Worm (Caenorhabditis elegans) whole organism, young adult: Measurements from ENCODE around the gene msp-57.

Source experiments
- B0336.3 ChIP-seq: fragments of 200-800 bp; sonication (Bioruptor generic); IDR thresholded peaks from 2 replicates; pipeline ENCODE4 v1.3.6; 2022; ENCODE audit warnings: missing genetic modification characterization, missing compliant biosample characterization
- C06A6.2 ChIP-seq: fragments of 200-800 bp; sonication (Bioruptor generic); conservative IDR thresholded peaks from 2 replicates; pipeline ENCODE4 v1.3.6; 2022; ENCODE audit warnings: missing genetic modification characterization, missing compliant biosample characterization
- F10E7.11 ChIP-seq: sonication (generic microtip); optimal IDR thresholded peaks from 2 replicates; lab custom pipeline; 2017; ENCODE audit warnings: mild to moderate bottlenecking, missing genetic modification characterization, moderate library complexity, missing compliant biosample characterization
- F22D6.2 ChIP-seq: sonication (generic microtip); optimal IDR thresholded peaks from 2 replicates; lab custom pipeline; 2016; ENCODE audit warnings: mild to moderate bottlenecking, missing genetic modification characterization, missing compliant biosample characterization
- F23B12.7 ChIP-seq: sonication (generic microtip); optimal IDR thresholded peaks from 2 replicates; lab custom pipeline; 2017; ENCODE audit warnings: missing genetic modification characterization, mild to moderate bottlenecking, missing compliant biosample characterization, antibody characterized with exemption, moderate library complexity; ENCODE audit not compliant: insufficient read depth
- F39B2.1 ChIP-seq: fragments of 200-800 bp; sonication (Bioruptor generic); IDR thresholded peaks from 2 replicates; pipeline ENCODE4 v1.3.6; 2022; ENCODE audit warnings: missing genetic modification reagents, missing genetic modification characterization, missing compliant biosample characterization
- F49E8.2 ChIP-seq: sonication (generic microtip); optimal IDR thresholded peaks from 3 replicates; lab custom pipeline; 2017; ENCODE audit warnings: missing genetic modification characterization, mild to moderate bottlenecking, missing compliant biosample characterization, antibody characterized with exemption, moderate library complexity; ENCODE audit not compliant: insufficient read depth
- K12H6.12 ChIP-seq: fragments of 200-800 bp; sonication (Bioruptor generic); optimal IDR thresholded peaks from 2 replicates; lab custom pipeline; 2018; ENCODE audit warnings: mild to moderate bottlenecking, missing genetic modification characterization, missing compliant biosample characterization
- T07F8.4 ChIP-seq: sonication (generic microtip); optimal IDR thresholded peaks from 2 replicates; lab custom pipeline; 2016; ENCODE audit warnings: mild to moderate bottlenecking, missing genetic modification characterization, moderate library complexity, missing compliant biosample characterization
- Y95B8A.8 ChIP-seq: fragments of 200-800 bp; sonication (Bioruptor generic); IDR thresholded peaks from 2 replicates; pipeline ENCODE4 v1.3.6; 2022; ENCODE audit warnings: missing genetic modification reagents, missing genetic modification characterization, missing compliant biosample characterization
- athp-1 ChIP-seq: sonication (generic microtip); optimal IDR thresholded peaks from 2 replicates; lab custom pipeline; 2017; ENCODE audit warnings: mild to moderate bottlenecking, missing genetic modification characterization, missing compliant biosample characterization
- attf-5 ChIP-seq: fragments of 200-800 bp; sonication (Bioruptor generic); optimal IDR thresholded peaks from 2 replicates; lab custom pipeline; 2018; ENCODE audit warnings: mild to moderate bottlenecking, missing genetic modification characterization, missing compliant biosample characterization
- ccch-3 ChIP-seq: fragments of 200-800 bp; sonication (Bioruptor generic); optimal IDR thresholded peaks from 2 replicates; lab custom pipeline; 2018; ENCODE audit warnings: mild to moderate bottlenecking, missing genetic modification characterization, missing compliant biosample characterization
- cebp-2 ChIP-seq: fragments of 200-800 bp; sonication (Bioruptor generic); IDR thresholded peaks from 2 replicates; pipeline ENCODE4 v1.3.6; 2022; ENCODE audit warnings: missing genetic modification characterization, missing compliant biosample characterization
- ceh-100 ChIP-seq: fragments of 200-800 bp; sonication (Bioruptor generic); IDR thresholded peaks from 2 replicates; pipeline ENCODE4 v1.3.6; 2022; ENCODE audit warnings: missing genetic modification reagents, missing genetic modification characterization, missing compliant biosample characterization
- ceh-58 ChIP-seq: fragments of 200-800 bp; sonication (Bioruptor generic); IDR thresholded peaks from 2 replicates; pipeline ENCODE4 v1.3.6; 2022; ENCODE audit warnings: missing genetic modification characterization, missing compliant biosample characterization
- ceh-79 ChIP-seq: sonication (generic microtip); optimal IDR thresholded peaks from 2 replicates; lab custom pipeline; 2017; ENCODE audit warnings: mild to moderate bottlenecking, missing genetic modification characterization, missing compliant biosample characterization
- dox-1 ChIP-seq: fragments of 200-800 bp; sonication (Bioruptor generic); IDR thresholded peaks from 2 replicates; pipeline ENCODE4 v1.3.6; 2022; ENCODE audit warnings: missing genetic modification reagents, missing genetic modification characterization, missing compliant biosample characterization
- egl-18 ChIP-seq: fragments of 200-800 bp; sonication (Bioruptor generic); IDR thresholded peaks from 2 replicates; pipeline ENCODE4 v1.3.6; 2022; ENCODE audit warnings: missing genetic modification reagents, missing genetic modification characterization, missing compliant biosample characterization
- egl-44 ChIP-seq: fragments of 200-800 bp; sonication (Bioruptor generic); IDR thresholded peaks from 2 replicates; pipeline ENCODE4 v1.3.6; 2022; ENCODE audit warnings: missing genetic modification reagents, missing genetic modification characterization, missing compliant biosample characterization
- egrh-3 ChIP-seq: fragments of 200-800 bp; sonication (Bioruptor generic); IDR thresholded peaks from 2 replicates; pipeline ENCODE4 v1.3.6; 2022; ENCODE audit warnings: missing genetic modification reagents, missing genetic modification characterization, missing compliant biosample characterization
- ets-4 ChIP-seq: fragments of 200-800 bp; sonication (Bioruptor generic); optimal IDR thresholded peaks from 2 replicates; lab custom pipeline; 2018; ENCODE audit warnings: mild to moderate bottlenecking, missing genetic modification characterization, missing compliant biosample characterization
- gei-17 ChIP-seq: fragments of 200-800 bp; sonication (Bioruptor generic); optimal IDR thresholded peaks from 2 replicates; lab custom pipeline; 2018; ENCODE audit warnings: mild to moderate bottlenecking, missing genetic modification characterization, missing compliant biosample characterization
- him-1 ChIP-seq: sonication (generic microtip); optimal IDR thresholded peaks from 2 replicates; lab custom pipeline; 2016; ENCODE audit warnings: missing genotype, missing genetic modification reagents, missing genetic modification characterization, missing compliant biosample characterization
- hlh-26 ChIP-seq: fragments of 200-800 bp; sonication (Bioruptor generic); conservative IDR thresholded peaks from 2 replicates; pipeline ENCODE4 v1.3.6; 2022; ENCODE audit warnings: missing genetic modification reagents, missing genetic modification characterization, missing compliant biosample characterization
- hmg-1.2 ChIP-seq: fragments of 200-800 bp; sonication (Bioruptor generic); IDR thresholded peaks from 2 replicates; pipeline ENCODE4 v1.3.6; 2022; ENCODE audit warnings: missing genetic modification reagents, missing genetic modification characterization, missing compliant biosample characterization
- hsf-1 ChIP-seq: fragments of 200-800 bp; sonication (Bioruptor generic); IDR thresholded peaks from 2 replicates; pipeline ENCODE4 v1.3.6; 2022; ENCODE audit warnings: missing genetic modification reagents, missing genetic modification characterization, missing compliant biosample characterization
- lin-35 ChIP-seq, 3 experiments: fragments of 150-350 bp in 2 of 3; sonication (generic microtip) in 1 of 3; optimal IDR thresholded peaks; 2 replicates each; lab custom pipeline; 2014 to 2018; ENCODE audit warnings: missing biosample characterization in 3 of 3, missing genetic modification characterization in 3 of 3, missing genetic modification reagents in 3 of 3
- madf-6 ChIP-seq: fragments of 200-800 bp; sonication (Bioruptor generic); IDR thresholded peaks from 2 replicates; pipeline ENCODE4 v1.3.6; 2022; ENCODE audit warnings: missing genetic modification reagents, missing genetic modification characterization, missing compliant biosample characterization
- nfya-1 ChIP-seq: sonication (generic microtip); optimal IDR thresholded peaks from 2 replicates; lab custom pipeline; 2017; ENCODE audit warnings: antibody characterized with exemption, missing compliant biosample characterization, missing genetic modification characterization, borderline replicate concordance; ENCODE audit not compliant: insufficient read depth
- nfya-2 ChIP-seq: fragments of 200-800 bp; sonication (Bioruptor generic); IDR thresholded peaks from 2 replicates; pipeline ENCODE4 v1.3.6; 2022; ENCODE audit warnings: missing genetic modification reagents, missing genetic modification characterization, missing compliant biosample characterization
- nhr-179 ChIP-seq: sonication (generic microtip); optimal IDR thresholded peaks from 2 replicates; lab custom pipeline; 2016; ENCODE audit warnings: mild to moderate bottlenecking, missing genetic modification characterization, missing compliant biosample characterization
- nhr-80 ChIP-seq: sonication (generic microtip); optimal IDR thresholded peaks from 2 replicates; lab custom pipeline; 2016; ENCODE audit warnings: missing genetic modification characterization, missing compliant biosample characterization
- pbrm-1 ChIP-seq: fragments of 200-800 bp; sonication (Bioruptor generic); IDR thresholded peaks from 2 replicates; pipeline ENCODE4 v1.3.6; 2022; ENCODE audit warnings: missing genetic modification reagents, missing genetic modification characterization, missing compliant biosample characterization
- sea-2 ChIP-seq: fragments of 200-800 bp; sonication (Bioruptor generic); IDR thresholded peaks from 2 replicates; pipeline ENCODE4 v1.3.6; 2022; ENCODE audit warnings: missing genetic modification characterization, missing compliant biosample characterization
- snpc-4 ChIP-seq, 5 experiments: fragments of 150-350 bp in 1 of 5; sonication (generic microtip) in 4 of 5; optimal IDR thresholded peaks; 2 replicates each; lab custom pipeline; 2014 to 2018; ENCODE audit warnings: missing genetic modification characterization in 5 of 5, missing biosample characterization in 3 of 5, antibody characterized with exemption in 2 of 5, mild to moderate bottlenecking in 2 of 5, missing compliant biosample characterization in 2 of 5, missing genotype in 2 of 5, moderate library complexity in 2 of 5, missing genetic modification reagents in 1 of 5
- tbp1 ChIP-seq: fragments of 200-800 bp; sonication (Bioruptor generic); optimal IDR thresholded peaks from 2 replicates; lab custom pipeline; 2018; ENCODE audit warnings: mild to moderate bottlenecking, missing genetic modification characterization, missing compliant biosample characterization
- tlf-1 ChIP-seq: fragments of 200-800 bp; sonication (Bioruptor generic); optimal IDR thresholded peaks from 2 replicates; lab custom pipeline; 2018; ENCODE audit warnings: mild to moderate bottlenecking, missing genetic modification characterization, missing compliant biosample characterization
- unc-130 ChIP-seq: sonication (generic microtip); optimal IDR thresholded peaks from 2 replicates; lab custom pipeline; 2016; ENCODE audit warnings: missing genetic modification reagents, missing genetic modification characterization, missing compliant biosample characterization
- unc-62 ChIP-seq: fragments of 150-350 bp; optimal IDR thresholded peaks from 2 replicates; lab custom pipeline; 2014; ENCODE audit warnings: missing biosample characterization, missing genetic modification reagents, missing genetic modification characterization
- zfh-2 ChIP-seq: fragments of 200-800 bp; sonication (Bioruptor generic); conservative IDR thresholded peaks from 2 replicates; pipeline ENCODE4 v1.3.6; 2022; ENCODE audit warnings: missing genetic modification reagents, missing genetic modification characterization, missing compliant biosample characterization
- ztf-25 ChIP-seq: fragments of 200-800 bp; sonication (Bioruptor generic); IDR thresholded peaks from 2 replicates; pipeline ENCODE4 v1.3.6; 2022; ENCODE audit warnings: missing genetic modification reagents, missing genetic modification characterization, missing compliant biosample characterization
- ztf-28 ChIP-seq: fragments of 200-800 bp; sonication (Bioruptor generic); IDR thresholded peaks from 2 replicates; pipeline ENCODE4 v1.3.6; 2022; ENCODE audit warnings: missing genetic modification reagents, missing genetic modification characterization, missing compliant biosample characterization

The msp-57 gene

ce11 chrIV:5031346-5031745, 31.0 kb upstream of the msp-57 start:
- no peak for TF ChIP-seq T07F8.4
- no peak for TF ChIP-seq ceh-100 (GFP tag; lab: Robert Waterston, UW)
- no peak for TF ChIP-seq nhr-179
- no peak for TF ChIP-seq ceh-79 (tag; lab: Kevin White, UChicago)
- no peak for TF ChIP-seq nhr-80
- TF ChIP-seq, all 124 proteins: peak for 0

ce11 chrIV:5033276-5033675, 29.1 kb upstream of the msp-57 start, which contains the start of gene C09B9.4:
Gene C09B9.4 (minus strand): TSS chrIV:5033376.
- TF ChIP-seq hlh-26 (GFP tag; lab: Robert Waterston, UW) (no peak), Y95B8A.8 (GFP tag; lab: Robert Waterston, UW) (no peak), pbrm-1 (no peak), unc-62 (no peak), F39B2.1 (no peak), ccch-3 (no peak), hmg-1.2 (GFP tag; lab: Robert Waterston, UW) (no peak)

ce11 chrIV:5037489-5037888, 24.9 kb upstream of the msp-57 start, which contains the start of gene C09B9.1:
Gene C09B9.1 (plus strand): TSS chrIV:5037789.
- TF ChIP-seq C06A6.2 (GFP tag; lab: Robert Waterston, UW) (no peak), tlf-1 (no peak), sea-2 (GFP tag; lab: Robert Waterston, UW) (no peak), F22D6.2 (tag; lab: Kevin White, UChicago) (no peak), madf-6 (GFP tag; lab: Robert Waterston, UW) (no peak), lin-35 (GFP tag; optimal IDR thresholded peaks at IDR 0.05; lab: Kevin White, UChicago) (no peak), ccch-3 (no peak), egrh-3 (GFP tag; lab: Robert Waterston, UW) (no peak), hlh-26 (GFP tag; lab: Robert Waterston, UW) (no peak), nfya-1 (tag; lab: Kevin White, UChicago) (no peak)
- TF ChIP-seq, all 124 proteins: peak for 0

ce11 chrIV:5038744-5039143, 23.6 kb upstream of the msp-57 start:
- no peak; the same call in 1 of the 2 replicates for TF ChIP-seq dox-1 (GFP tag; lab: Robert Waterston, UW)
- no peak for TF ChIP-seq nfya-2
- peak; percentile 66; the same call in 1 of the 2 replicates for TF ChIP-seq cebp-2 (GFP tag; lab: Robert Waterston, UW)
- peak; percentile 84 for TF ChIP-seq him-1 (tag; lab: Kevin White, UChicago)
- peak; percentile 99 for TF ChIP-seq tbp1 (GFP tag; lab: Kevin White, UChicago)
- TF ChIP-seq zfh-2 (GFP tag; lab: Robert Waterston, UW): no peak
- TF ChIP-seq athp-1 (tag; lab: Kevin White, UChicago): peak; percentile 63
- TF ChIP-seq ztf-25 (GFP tag; lab: Robert Waterston, UW): peak; percentile 93
- peak; percentile 44 for TF ChIP-seq unc-130 (GFP tag; lab: Kevin White, UChicago)
- TF ChIP-seq hsf-1 (GFP tag; lab: Robert Waterston, UW): no peak
- TF ChIP-seq F10E7.11 (tag; lab: Kevin White, UChicago): peak; percentile 44
- TF ChIP-seq gei-17 (GFP tag; lab: Kevin White, UChicago): no peak
- TF ChIP-seq B0336.3 (GFP tag; lab: Robert Waterston, UW): no peak
- peak; percentile 28 for TF ChIP-seq K12H6.12 (tag; lab: Kevin White, UChicago)
- peak; percentile 66; the same call in 1 of the 2 replicates for TF ChIP-seq hmg-1.2 (GFP tag; lab: Robert Waterston, UW)
- TF ChIP-seq egl-44 (GFP tag; lab: Robert Waterston, UW): peak; percentile 82; the same call in 1 of the 2 replicates
- TF ChIP-seq ceh-79 (tag; lab: Kevin White, UChicago): no peak
- TF ChIP-seq attf-5: peak; percentile 37
- TF ChIP-seq egl-18 (GFP tag; lab: Robert Waterston, UW): no peak
- TF ChIP-seq ceh-58 (GFP tag; lab: Robert Waterston, UW): no peak
- TF ChIP-seq ceh-100 (GFP tag; lab: Robert Waterston, UW): peak; percentile 56; the same call in 1 of the 2 replicates
- TF ChIP-seq lin-35 (GFP tag; optimal IDR thresholded peaks at IDR 0.05; lab: Kevin White, UChicago): no peak
- TF ChIP-seq unc-62: no peak
- TF ChIP-seq ets-4: no peak
- peak; percentile 28 for TF ChIP-seq F49E8.2 (tag; lab: Kevin White, UChicago)
- peak; percentile 49 for TF ChIP-seq T07F8.4
- peak; percentile 66 for TF ChIP-seq F23B12.7 (tag; lab: Kevin White, UChicago)
- TF ChIP-seq ztf-28 (GFP tag; lab: Robert Waterston, UW): peak; percentile 78
- TF ChIP-seq snpc-4 (GFP tag; optimal IDR thresholded peaks at IDR 0.05; lab: Kevin White, UChicago): peak; percentile 82
- TF ChIP-seq snpc-4 (tag; optimal IDR thresholded peaks at IDR 0.05; lab: Kevin White, UChicago): peak; percentile 26 to 95 (median 92)
